Fruit fly (Drosophila melanogaster): Measurements from ENCODE around the gene CG3918.

DNA sequence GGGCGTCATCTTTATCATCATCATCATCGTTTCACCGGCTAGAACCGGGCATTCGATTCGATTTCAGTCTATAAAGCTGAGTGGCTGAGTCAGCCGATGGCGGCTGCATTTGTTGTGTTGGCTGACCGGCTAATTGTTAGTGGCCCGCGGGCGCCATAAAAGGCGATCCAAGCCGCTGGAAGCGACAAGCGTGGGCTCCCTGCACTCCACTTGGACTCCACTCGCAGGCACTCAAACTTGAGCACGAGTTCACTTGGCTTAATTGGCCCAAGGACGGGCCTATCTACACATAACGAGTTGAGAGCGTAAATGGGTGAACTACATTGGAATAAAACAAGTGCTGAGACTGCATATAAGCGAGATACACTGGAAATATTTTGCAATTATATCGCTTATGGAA, 27.2 kb downstream of the CG3918 start:
- TF ChIP-seq Mnt (GFP tag; optimal IDR thresholded peaks at IDR 0.05), result no peak
- TF ChIP-seq CG1620 (GFP tag; optimal IDR thresholded peaks at IDR 0.05), result no peak
- no peak for TF ChIP-seq Crg-1 (GFP tag; optimal IDR thresholded peaks at IDR 0.05)
- no peak for TF ChIP-seq kay (GFP tag; ENCODE audit: borderline replicate concordance)
- no peak for TF ChIP-seq tj (GFP tag; optimal IDR thresholded peaks at IDR 0.05)

Data from whole organism, adult.